Worm (Caenorhabditis elegans) whole organism, L1 larva: ENCODE data around the gene mrpl-35.

Experiments
- ama-1 ChIP-seq: fragments of 150-350 bp; optimal IDR thresholded peaks from 2 replicates; lab custom pipeline; 2014
- ceh-90 ChIP-seq: sonication (generic microtip); optimal IDR thresholded peaks from 2 replicates; lab custom pipeline; 2016; ENCODE audit warnings: missing genetic modification characterization, missing compliant biosample characterization
- lir-3 ChIP-seq: sonication (generic microtip); optimal IDR thresholded peaks from 2 replicates; lab custom pipeline; 2016; ENCODE audit warnings: mild to moderate bottlenecking, missing genetic modification characterization, moderate library complexity, missing compliant biosample characterization; ENCODE audit not compliant: poor library complexity
- ztf-11 ChIP-seq, 2 experiments: sonication (generic microtip); optimal IDR thresholded peaks; 2 replicates each; lab custom pipeline; 2016 to 2017; ENCODE audit warnings: missing genetic modification characterization in 2 of 2, missing biosample characterization in 1 of 2, missing compliant biosample characterization in 1 of 2

- no peak for TF ChIP-seq ztf-11 (tag; optimal IDR thresholded peaks at IDR 0.05; lab: Kevin White, UChicago)
- TF ChIP-seq lir-3 (tag; lab: Kevin White, UChicago): no peak
- no peak for TF ChIP-seq ceh-90 (tag; lab: Kevin White, UChicago)
- TF ChIP-seq ama-1: no peak
These were observed 48.6 kb upstream of the mrpl-35 start, which contains the start of gene pph-6 for ce11 chrIII:3461403-3461802.
